Worm (Caenorhabditis elegans): ENCODE measurements around the gene ZC449.8.
A peak's percentile ranks its signal among the peaks of the same experiment; 100 is the strongest.

The ZC449.8 gene

DNA sequence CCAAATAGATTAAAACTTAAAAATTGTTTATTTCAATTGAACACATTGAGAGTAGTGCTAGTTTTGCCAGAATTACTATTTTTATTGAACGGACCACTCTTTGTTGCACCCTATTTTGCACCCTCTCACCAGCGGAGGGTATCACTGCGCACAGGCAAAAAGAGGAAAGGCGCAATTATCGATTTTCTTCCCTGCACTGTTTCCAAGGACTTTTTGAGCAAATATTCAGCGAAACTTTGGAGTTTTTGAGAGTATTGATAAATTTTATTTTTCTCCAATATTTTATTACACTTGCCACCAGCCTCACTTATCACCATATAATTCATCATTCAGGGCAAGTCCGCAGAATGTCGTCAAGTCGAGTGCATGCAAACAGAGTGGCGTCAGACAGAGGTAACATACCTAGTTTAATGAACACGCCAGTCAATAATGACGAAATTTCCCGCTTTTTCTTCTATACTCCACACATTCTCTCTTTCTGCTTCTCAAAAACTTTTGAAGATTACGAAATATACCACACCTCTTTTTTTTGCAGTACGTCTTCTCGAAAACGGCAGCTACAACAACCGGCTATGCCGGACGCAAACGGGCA, 2.3 kb downstream of the ZC449.8 start:
- TF ChIP-seq dox-1 (GFP tag; IDR thresholded peaks at IDR 0.05) (0 out of 2 replicates have a peak, but pooled peaks have one; percentile 15), let-607 (tag; optimal IDR thresholded peaks at IDR 0.05) (peak; percentile 54 to 83), nhr-80 (tag; optimal IDR thresholded peaks at IDR 0.05) (peak; percentile 78), attf-5 (GFP tag; optimal IDR thresholded peaks at IDR 0.05) (peak; percentile 35), F33H1.4 (GFP tag; IDR thresholded peaks at IDR 0.05) (no peak), cebp-1 (GFP tag; IDR thresholded peaks at IDR 0.05) (peak; percentile 85; the same call in 1 of the 2 replicates), cebp-1 (tag; optimal IDR thresholded peaks at IDR 0.05) (peak; percentile 96)

- TF ChIP-seq nfya-2 (GFP tag; IDR thresholded peaks at IDR 0.05) (no peak), pbrm-1 (GFP tag; IDR thresholded peaks at IDR 0.05) (no peak), B0336.3 (GFP tag; IDR thresholded peaks at IDR 0.05) (no peak), ccch-3 (GFP tag; optimal IDR thresholded peaks at IDR 0.05) (no peak), T26A5.8 (tag; optimal IDR thresholded peaks at IDR 0.05) (no peak), die-1 (tag; optimal IDR thresholded peaks at IDR 0.05) (no peak), C17E4.6 (GFP tag; IDR thresholded peaks at IDR 0.05) (no peak), madf-6 (GFP tag; IDR thresholded peaks at IDR 0.05) (no peak), ztf-3 (GFP tag; optimal IDR thresholded peaks at IDR 0.05) (no peak), hrde-1 (tag; optimal IDR thresholded peaks at IDR 0.05; ENCODE audit: borderline replicate concordance) (no peak), lag-1 (GFP tag; IDR thresholded peaks at IDR 0.05) (no peak), F55B11.4 (tag; optimal IDR thresholded peaks at IDR 0.05; ENCODE audit: borderline replicate concordance, insufficient read depth) (no peak), F57A8.1 (GFP tag; optimal IDR thresholded peaks at IDR 0.05) (no peak), zfh-2 (GFP tag; conservative IDR thresholded peaks at IDR 0.05) (no peak), pha-4 (tag; optimal IDR thresholded peaks at IDR 0.05) (no peak), lin-26 (GFP tag; IDR thresholded peaks at IDR 0.05) (no peak), somi-1 (GFP tag; optimal IDR thresholded peaks at IDR 0.05) (no peak), mcd-1 (GFP tag; IDR thresholded peaks at IDR 0.05) (no peak), ztf-6 (GFP tag; IDR thresholded peaks at IDR 0.05) (no peak)
Measured at ce11 chrX:5020996-5021395, 5.1 kb downstream of the ZC449.8 start, which contains the start of gene ZC449.2. Gene ZC449.2, plus strand, starts transcription at chrX:5021285.

DNA sequence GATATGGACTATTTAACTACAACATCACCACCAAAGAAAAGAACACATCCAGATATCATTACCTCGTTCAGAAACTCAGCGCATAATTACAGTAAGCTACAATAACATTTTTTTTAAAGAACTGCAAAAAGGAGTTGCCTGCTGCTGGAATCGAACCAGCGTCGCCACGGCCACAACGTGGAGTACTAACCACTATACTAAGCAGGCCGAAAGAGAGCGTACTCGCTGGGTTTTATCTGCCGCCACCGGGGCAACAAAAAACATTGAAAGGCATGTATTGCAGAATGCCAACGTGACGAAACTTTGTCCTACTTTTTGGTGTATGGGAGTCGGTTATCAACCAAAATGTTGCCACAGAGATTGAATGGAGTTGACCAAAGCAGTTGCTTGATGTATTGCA, 6.8 kb downstream of the ZC449.8 start:
- TF ChIP-seq cebp-1 (GFP tag; IDR thresholded peaks at IDR 0.05) (peak; percentile 42; the same call in 1 of the 2 replicates), cebp-1 (tag; optimal IDR thresholded peaks at IDR 0.05) (no peak), pbrm-1 (GFP tag; IDR thresholded peaks at IDR 0.05) (peak; percentile 90), lin-54 (GFP tag; optimal IDR thresholded peaks at IDR 0.05) (peak; percentile 22), ztf-22 (GFP tag; optimal IDR thresholded peaks at IDR 0.05) (no peak), F22D6.2 (tag; optimal IDR thresholded peaks at IDR 0.05) (no peak), Y53F4B.3 (GFP tag; IDR thresholded peaks at IDR 0.05) (0 out of 2 replicates have a peak, but pooled peaks have one; percentile 39), atf-7 (tag; optimal IDR thresholded peaks at IDR 0.05) (peak; percentile 46), snpc-1.1 (tag; optimal IDR thresholded peaks at IDR 0.05; ENCODE audit: insufficient read depth) (peak; percentile 36), hrde-1 (tag; optimal IDR thresholded peaks at IDR 0.05; ENCODE audit: borderline replicate concordance) (peak; percentile 1), hsf-1 (GFP tag; IDR thresholded peaks at IDR 0.05) (no peak), snpc-3.4 (tag; optimal IDR thresholded peaks at IDR 0.05) (peak; percentile 14), egrh-3 (GFP tag; IDR thresholded peaks at IDR 0.05) (peak; percentile 34; the same call in 1 of the 2 replicates), him-1 (tag; optimal IDR thresholded peaks at IDR 0.05) (peak; percentile 83), lin-35 (GFP tag; optimal IDR thresholded peaks at IDR 0.05) (peak in 1 of 3 experiments; percentile 37), sptf-2 (GFP tag; optimal IDR thresholded peaks at IDR 0.05) (no peak), dox-1 (GFP tag; IDR thresholded peaks at IDR 0.05) (peak; percentile 75), ceh-79 (tag; optimal IDR thresholded peaks at IDR 0.05) (no peak), F57A8.1 (GFP tag; optimal IDR thresholded peaks at IDR 0.05) (peak; percentile 53), B0261.1 (tag; optimal IDR thresholded peaks at IDR 0.05) (peak; percentile 96), snpc-4 (GFP tag; optimal IDR thresholded peaks at IDR 0.05) (peak; percentile 76), snpc-4 (tag; optimal IDR thresholded peaks at IDR 0.05) (peak in 1 of 4 experiments; percentile 71), let-607 (tag; optimal IDR thresholded peaks at IDR 0.05) (peak; percentile 32 to 37), bed-2 (GFP tag; IDR thresholded peaks at IDR 0.05) (no peak), mel-28 (tag; optimal IDR thresholded peaks at IDR 0.05; ENCODE audit: borderline replicate concordance) (peak; percentile 35)
